Worm (Caenorhabditis elegans): ENCODE data around the gene srh-39.

The srh-39 gene

ce11 chrII:7813237-7813636, 47.9 kb upstream of the srh-39 start:
- TF ChIP-seq pha-2 (tag; optimal IDR thresholded peaks at IDR 0.05) (no peak), ceh-31 (tag; optimal IDR thresholded peaks at IDR 0.05) (peak; percentile 27), ztf-16 (tag; optimal IDR thresholded peaks at IDR 0.05) (no peak), eyg-1 (tag; optimal IDR thresholded peaks at IDR 0.05) (no peak), sdc-2 (tag; optimal IDR thresholded peaks at IDR 0.05) (no peak), npax-4 (tag; optimal IDR thresholded peaks at IDR 0.05) (no peak)

ce11 chrII:7812332-7812731, 47.0 kb upstream of the srh-39 start:
- peak; percentile 39 for TF ChIP-seq ama-1 (optimal IDR thresholded peaks at IDR 0.05)
- no peak for TF ChIP-seq ceh-18 (tag; optimal IDR thresholded peaks at IDR 0.05)
- no peak for TF ChIP-seq che-1 (tag; optimal IDR thresholded peaks at IDR 0.05)
- TF ChIP-seq unc-55 (GFP tag; optimal IDR thresholded peaks at IDR 0.05): peak; percentile 1
- TF ChIP-seq pha-2 (tag; optimal IDR thresholded peaks at IDR 0.05): no peak
- TF ChIP-seq ref-2 (tag; optimal IDR thresholded peaks at IDR 0.05): no peak
- no peak for TF ChIP-seq ceh-48 (tag; optimal IDR thresholded peaks at IDR 0.05)
- no peak for TF ChIP-seq ceh-2 (tag; optimal IDR thresholded peaks at IDR 0.05)
- peak; percentile 46 for TF ChIP-seq elt-2 (tag; optimal IDR thresholded peaks at IDR 0.05)
- TF ChIP-seq ceh-45 (GFP tag; IDR thresholded peaks at IDR 0.05): no peak
- TF ChIP-seq lin-11 (tag; optimal IDR thresholded peaks at IDR 0.05): no peak
- no peak for TF ChIP-seq nhr-232 (tag; optimal IDR thresholded peaks at IDR 0.05)
- no peak for TF ChIP-seq dve-1 (tag; optimal IDR thresholded peaks at IDR 0.05)
- TF ChIP-seq ahr-1 (tag; optimal IDR thresholded peaks at IDR 0.05): no peak
- TF ChIP-seq fkh-6 (tag; optimal IDR thresholded peaks at IDR 0.05): no peak
- no peak for TF ChIP-seq hlh-13 (GFP tag; optimal IDR thresholded peaks at IDR 0.05)
- peak; percentile 15 for TF ChIP-seq sdc-2 (tag; optimal IDR thresholded peaks at IDR 0.05)

ce11 chrII:7810869-7811543, 45.6 kb upstream of the srh-39 start, which contains the start of gene cki-1:
Gene cki-1 (plus strand): TSS chrII:7811240.
- TF ChIP-seq dve-1 (tag; optimal IDR thresholded peaks at IDR 0.05) (no peak), ceh-6 (GFP tag; optimal IDR thresholded peaks at IDR 0.05) (peak; percentile 7), ceh-22 (tag; optimal IDR thresholded peaks at IDR 0.05) (no peak), Y22D7AL.16 (tag; optimal IDR thresholded peaks at IDR 0.05) (no peak), hlh-30 (tag; optimal IDR thresholded peaks at IDR 0.05; ENCODE audit: insufficient read depth) (peak; percentile 74), lin-11 (tag; optimal IDR thresholded peaks at IDR 0.05) (no peak), eyg-1 (tag; optimal IDR thresholded peaks at IDR 0.05) (no peak), pax-1 (tag; optimal IDR thresholded peaks at IDR 0.05) (no peak), unc-86 (tag; optimal IDR thresholded peaks at IDR 0.05) (no peak), nfya-1 (tag; optimal IDR thresholded peaks at IDR 0.05) (no peak), ceh-45 (GFP tag; IDR thresholded peaks at IDR 0.05) (no peak), mec-3 (tag; optimal IDR thresholded peaks at IDR 0.05; ENCODE audit: borderline replicate concordance) (no peak), pha-2 (tag; optimal IDR thresholded peaks at IDR 0.05) (no peak), ceh-30 (tag; optimal IDR thresholded peaks at IDR 0.05) (no peak), fax-1 (tag; optimal IDR thresholded peaks at IDR 0.05) (no peak), pag-3 (tag; optimal IDR thresholded peaks at IDR 0.05; ENCODE audit: borderline replicate concordance) (no peak), elt-2 (tag; optimal IDR thresholded peaks at IDR 0.05) (peak; percentile 16), ceh-34 (tag; optimal IDR thresholded peaks at IDR 0.05) (peak; percentile 95), gmeb-2 (tag; optimal IDR thresholded peaks at IDR 0.05) (no peak), madf-2 (tag; optimal IDR thresholded peaks at IDR 0.05) (no peak), tbx-2 (tag; optimal IDR thresholded peaks at IDR 0.05) (peak; percentile 36), npax-4 (tag; optimal IDR thresholded peaks at IDR 0.05) (no peak), unc-42 (tag; optimal IDR thresholded peaks at IDR 0.05) (no peak), ceh-14 (tag; optimal IDR thresholded peaks at IDR 0.05) (no peak), sdc-2 (tag; optimal IDR thresholded peaks at IDR 0.05) (peak; percentile 52), lim-6 (tag; optimal IDR thresholded peaks at IDR 0.05) (no peak), ahr-1 (tag; optimal IDR thresholded peaks at IDR 0.05) (no peak), elt-4 (tag; optimal IDR thresholded peaks at IDR 0.05) (no peak), ceh-19 (GFP tag; optimal IDR thresholded peaks at IDR 0.05) (peak; percentile 80), rnt-1 (tag; optimal IDR thresholded peaks at IDR 0.05) (no peak), ztf-16 (tag; optimal IDR thresholded peaks at IDR 0.05) (no peak), ets-4 (tag; optimal IDR thresholded peaks at IDR 0.05) (no peak), ama-1 (optimal IDR thresholded peaks at IDR 0.05) (peak; percentile 61), K09A11.1 (tag; optimal IDR thresholded peaks at IDR 0.05; ENCODE audit: insufficient read depth) (no peak), hlh-13 (GFP tag; optimal IDR thresholded peaks at IDR 0.05) (no peak), C08G9.2 (tag; optimal IDR thresholded peaks at IDR 0.05) (no peak), pros-1 (tag; optimal IDR thresholded peaks at IDR 0.05) (no peak), odd-2 (tag; optimal IDR thresholded peaks at IDR 0.05) (no peak), zip-5 (tag; optimal IDR thresholded peaks at IDR 0.05) (no peak)

All from whole organism, late embryonic.